Fruit fly (Drosophila melanogaster): ENCODE results near the gene Tbcd.

DNA sequence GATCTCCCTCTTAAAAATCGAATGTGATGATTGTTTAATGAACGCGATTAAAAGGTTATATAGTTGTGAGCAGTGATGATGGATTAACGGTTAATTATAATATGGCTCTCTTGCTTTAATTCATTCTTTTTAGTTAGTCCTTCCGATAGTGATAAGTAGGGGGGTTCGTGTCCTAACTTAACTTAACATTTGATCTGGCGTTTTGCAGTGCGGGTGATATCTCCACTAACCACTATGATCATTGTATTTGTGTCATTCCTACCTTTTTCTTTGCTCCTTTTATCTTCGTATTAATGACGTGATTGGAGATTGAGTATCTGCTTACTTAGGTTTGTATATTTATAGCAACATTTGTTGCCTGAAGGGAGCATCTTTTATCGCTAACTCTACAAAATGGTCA is 48.0 kb downstream of the Tbcd start:
- TF ChIP-seq CG7101 (tag; optimal IDR thresholded peaks at IDR 0.05) (no peak), cic (GFP tag; optimal IDR thresholded peaks at IDR 0.05) (no peak), ovo (GFP tag; optimal IDR thresholded peaks at IDR 0.05) (no peak), CG11617 (GFP tag; optimal IDR thresholded peaks at IDR 0.05) (no peak), CG5204 (GFP tag; optimal IDR thresholded peaks at IDR 0.05) (no peak), CG1620 (GFP tag; optimal IDR thresholded peaks at IDR 0.05) (no peak), bab1 (GFP tag; optimal IDR thresholded peaks at IDR 0.05) (no peak), pad (GFP tag; optimal IDR thresholded peaks at IDR 0.05) (peak; percentile 89), toe (GFP tag; optimal IDR thresholded peaks at IDR 0.05) (no peak)

Measured in whole organism, adult.